Worm (Caenorhabditis elegans) whole organism, L4 larva: ENCODE data around the gene tag-342.

ENCODE experiments used
- D1046.2 ChIP-seq: fragments of 200-800 bp; sonication (Bioruptor generic); IDR thresholded peaks from 2 replicates; pipeline ENCODE4 v1.3.6; 2022; ENCODE audit warnings: missing genetic modification characterization, missing compliant biosample characterization
- F26F4.8 ChIP-seq: fragments of 200-800 bp; sonication (Bioruptor generic); conservative IDR thresholded peaks from 2 replicates; pipeline ENCODE4 v1.3.6; 2022; ENCODE audit warnings: missing genetic modification characterization, missing compliant biosample characterization
- T20F7.1 ChIP-seq: fragments of 200-800 bp; sonication (Bioruptor generic); optimal IDR thresholded peaks from 2 replicates; lab custom pipeline; 2018; ENCODE audit warnings: mild to moderate bottlenecking, missing genetic modification characterization, missing compliant biosample characterization
- aha-1 ChIP-seq: fragments of 150-350 bp; peaks from one replicate; lab custom pipeline; 2014; ENCODE audit warnings: missing biosample characterization, missing genetic modification characterization
- ama-1 ChIP-seq: fragments of 150-350 bp; optimal IDR thresholded peaks from 2 replicates; lab custom pipeline; 2014; ENCODE audit warnings: inconsistent platforms, mixed read lengths
- ceh-20 ChIP-seq: fragments of 200-800 bp; sonication (Bioruptor generic); IDR thresholded peaks from 2 replicates; pipeline ENCODE4 v1.3.6; 2022; ENCODE audit warnings: missing genetic modification reagents, missing genetic modification characterization, missing compliant biosample characterization
- ceh-28 ChIP-seq: fragments of 150-350 bp; optimal IDR thresholded peaks from 2 replicates; lab custom pipeline; 2014; ENCODE audit warnings: missing biosample characterization, missing genetic modification reagents, missing genetic modification characterization
- ceh-32 ChIP-seq: sonication (generic microtip); optimal IDR thresholded peaks from 2 replicates; lab custom pipeline; 2016; ENCODE audit warnings: mild to moderate bottlenecking, missing genetic modification characterization, missing compliant biosample characterization; ENCODE audit not compliant: poor library complexity
- cey-2 ChIP-seq: sonication (generic microtip); optimal IDR thresholded peaks from 3 replicates; lab custom pipeline; 2017; ENCODE audit warnings: missing genetic modification characterization, mild to moderate bottlenecking, missing compliant biosample characterization, antibody characterized with exemption, borderline replicate concordance; ENCODE audit not compliant: insufficient read depth
- dmd-9 ChIP-seq: fragments of 200-800 bp; sonication (Bioruptor generic); IDR thresholded peaks from 2 replicates; pipeline ENCODE4 v1.3.6; 2022; ENCODE audit warnings: missing genetic modification reagents, missing genetic modification characterization, missing compliant biosample characterization
- duxl-1 ChIP-seq: sonication (generic microtip); optimal IDR thresholded peaks from 2 replicates; lab custom pipeline; 2016; ENCODE audit warnings: mild to moderate bottlenecking, missing genetic modification characterization, moderate library complexity, missing compliant biosample characterization; ENCODE audit not compliant: poor library complexity
- egl-43 ChIP-seq: fragments of 200-800 bp; sonication (Bioruptor generic); IDR thresholded peaks from 2 replicates; pipeline ENCODE4 v1.3.6; 2022; ENCODE audit warnings: missing genetic modification reagents, missing genetic modification characterization, missing compliant biosample characterization
- fkh-10 ChIP-seq: fragments of 150-350 bp; optimal IDR thresholded peaks from 2 replicates; lab custom pipeline; 2014; ENCODE audit warnings: missing biosample characterization, missing genetic modification reagents, missing genetic modification characterization
- fos-1 ChIP-seq: fragments of 150-350 bp; optimal IDR thresholded peaks from 2 replicates; lab custom pipeline; 2014; ENCODE audit warnings: missing biosample characterization, missing genetic modification characterization
- gei-8 ChIP-seq: fragments of 200-800 bp; sonication (Bioruptor generic); optimal IDR thresholded peaks from 2 replicates; lab custom pipeline; 2018; ENCODE audit warnings: mild to moderate bottlenecking, missing genetic modification characterization, missing compliant biosample characterization
- hlh-11 ChIP-seq: fragments of 200-800 bp; sonication (Bioruptor generic); optimal IDR thresholded peaks from 2 replicates; lab custom pipeline; 2018; ENCODE audit warnings: mild to moderate bottlenecking, missing genetic modification characterization, missing compliant biosample characterization
- jun-1 ChIP-seq: fragments of 150-350 bp; optimal IDR thresholded peaks from 2 replicates; lab custom pipeline; 2014; ENCODE audit warnings: missing biosample characterization, missing genetic modification reagents, missing genetic modification characterization
- lim-7 ChIP-seq: fragments of 200-800 bp; sonication (Bioruptor generic); IDR thresholded peaks from 2 replicates; pipeline ENCODE4 v1.3.6; 2022; ENCODE audit warnings: missing genetic modification characterization, missing compliant biosample characterization
- lin-1 ChIP-seq: fragments of 200-800 bp; sonication (Bioruptor generic); IDR thresholded peaks from 2 replicates; pipeline ENCODE4 v1.3.6; 2022; ENCODE audit warnings: missing genetic modification reagents, missing genetic modification characterization, missing compliant biosample characterization
- lin-13 ChIP-seq: fragments of 150-350 bp; optimal IDR thresholded peaks from 2 replicates; lab custom pipeline; 2014; ENCODE audit warnings: missing biosample characterization, missing genetic modification reagents, missing genetic modification characterization
- lin-29 ChIP-seq: fragments of 200-800 bp; sonication (Bioruptor generic); IDR thresholded peaks from 2 replicates; pipeline ENCODE4 v1.3.6; 2022; ENCODE audit warnings: missing genetic modification reagents, missing genetic modification characterization, missing compliant biosample characterization
- lsy-2 ChIP-seq, 2 experiments: fragments of 150-350 bp in 1 of 2; sonication (generic microtip) in 1 of 2; optimal IDR thresholded peaks; 2 replicates each; lab custom pipeline; 2014 to 2017; ENCODE audit warnings: missing biosample characterization in 2 of 2, missing genetic modification characterization in 2 of 2
- madf-5 ChIP-seq, 2 experiments: fragments of 200-800 bp; sonication (Bioruptor generic); IDR thresholded peaks; 2 replicates each; pipeline ENCODE4 v1.3.6; 2022; ENCODE audit warnings: missing compliant biosample characterization in 2 of 2, missing genetic modification characterization in 2 of 2
- madf-9 ChIP-seq: fragments of 200-800 bp; sonication (Bioruptor generic); conservative IDR thresholded peaks from 2 replicates; pipeline ENCODE4 v1.3.6; 2022; ENCODE audit warnings: missing genetic modification reagents, missing genetic modification characterization, missing compliant biosample characterization
- mdl-1 ChIP-seq, 2 experiments: fragments of 150-350 bp in 1 of 2; sonication (generic microtip) in 1 of 2; optimal IDR thresholded peaks; 2 replicates each; lab custom pipeline; 2014 to 2017; ENCODE audit warnings: missing biosample characterization in 2 of 2, missing genetic modification characterization in 2 of 2
- mdt-29 ChIP-seq: fragments of 200-800 bp; sonication (Bioruptor generic); IDR thresholded peaks from 2 replicates; pipeline ENCODE4 v1.3.6; 2022; ENCODE audit warnings: missing genetic modification reagents, missing genetic modification characterization, missing compliant biosample characterization
- mes-2 ChIP-seq: sonication (generic microtip); optimal IDR thresholded peaks from 2 replicates; lab custom pipeline; 2016; ENCODE audit warnings: missing genotype, mild to moderate bottlenecking, missing genetic modification characterization, missing compliant biosample characterization; ENCODE audit not compliant: poor library complexity, severe bottlenecking
- mxl-2 ChIP-seq: fragments of 200-800 bp; sonication (Bioruptor generic); conservative IDR thresholded peaks from 2 replicates; pipeline ENCODE4 v1.3.6; 2022; ENCODE audit warnings: missing genetic modification reagents, missing genetic modification characterization, missing compliant biosample characterization
- mxl-3 ChIP-seq: fragments of 200-800 bp; sonication (Bioruptor generic); optimal IDR thresholded peaks from 2 replicates; lab custom pipeline; 2018; ENCODE audit warnings: mild to moderate bottlenecking, missing genetic modification characterization, missing compliant biosample characterization
- nhr-102 ChIP-seq: sonication (generic microtip); optimal IDR thresholded peaks from 2 replicates; lab custom pipeline; 2016; ENCODE audit warnings: mild to moderate bottlenecking, missing genetic modification characterization, moderate library complexity, missing compliant biosample characterization
- nhr-111 ChIP-seq: fragments of 200-800 bp; sonication (Bioruptor generic); optimal IDR thresholded peaks from 2 replicates; lab custom pipeline; 2018; ENCODE audit warnings: mild to moderate bottlenecking, missing genetic modification characterization, missing compliant biosample characterization
- nhr-237 ChIP-seq: sonication (generic microtip); optimal IDR thresholded peaks from 2 replicates; lab custom pipeline; 2017; ENCODE audit warnings: missing biosample characterization, missing genetic modification characterization
- nhr-28 ChIP-seq: fragments of 150-350 bp; optimal IDR thresholded peaks from 2 replicates; lab custom pipeline; 2014; ENCODE audit warnings: missing biosample characterization, missing genetic modification characterization
- nhr-42 ChIP-seq: fragments of 200-800 bp; sonication (Bioruptor generic); IDR thresholded peaks from 2 replicates; pipeline ENCODE4 v1.3.6; 2022; ENCODE audit warnings: missing genetic modification characterization, missing compliant biosample characterization
- nhr-48 ChIP-seq: sonication (generic microtip); optimal IDR thresholded peaks from 2 replicates; lab custom pipeline; 2016; ENCODE audit warnings: mild to moderate bottlenecking, missing genetic modification characterization, missing compliant biosample characterization
- nhr-6 ChIP-seq: fragments of 150-350 bp; optimal IDR thresholded peaks from 2 replicates; lab custom pipeline; 2014; ENCODE audit warnings: missing biosample characterization, missing genetic modification characterization
- pqm-1 ChIP-seq: sonication (generic microtip); optimal IDR thresholded peaks from 2 replicates; lab custom pipeline; 2017; ENCODE audit warnings: missing biosample characterization, missing genetic modification characterization
- sdz-12 ChIP-seq: fragments of 200-800 bp; sonication (Bioruptor generic); optimal IDR thresholded peaks from 2 replicates; lab custom pipeline; 2018; ENCODE audit warnings: mild to moderate bottlenecking, missing genetic modification characterization, missing compliant biosample characterization
- set-16 ChIP-seq: fragments of 200-800 bp; sonication (Bioruptor generic); IDR thresholded peaks from 2 replicates; pipeline ENCODE4 v1.3.6; 2022; ENCODE audit warnings: missing genetic modification reagents, missing genetic modification characterization, missing compliant biosample characterization
- snpc-4 ChIP-seq: fragments of 150-350 bp; optimal IDR thresholded peaks from 2 replicates; lab custom pipeline; 2014; ENCODE audit warnings: missing biosample characterization, missing genetic modification characterization
- spr-1 ChIP-seq: sonication (generic microtip); optimal IDR thresholded peaks from 2 replicates; lab custom pipeline; 2016; ENCODE audit warnings: mild to moderate bottlenecking, missing genetic modification characterization, missing compliant biosample characterization
- unc-39 ChIP-seq: sonication (generic microtip); optimal IDR thresholded peaks from 2 replicates; lab custom pipeline; 2017; ENCODE audit warnings: missing biosample characterization, missing genetic modification characterization
- vab-7 ChIP-seq: fragments of 200-800 bp; sonication (Bioruptor generic); IDR thresholded peaks from 2 replicates; pipeline ENCODE4 v1.3.6; 2022; ENCODE audit warnings: missing genetic modification reagents, missing genetic modification characterization, missing compliant biosample characterization
- zfp-2 ChIP-seq: sonication (generic microtip); optimal IDR thresholded peaks from 2 replicates; lab custom pipeline; 2016; ENCODE audit warnings: mild to moderate bottlenecking, missing genetic modification characterization, missing compliant biosample characterization
- zip-11 ChIP-seq: fragments of 200-800 bp; sonication (Bioruptor generic); IDR thresholded peaks from 2 replicates; pipeline ENCODE4 v1.3.6; 2022; ENCODE audit warnings: missing genetic modification characterization, missing compliant biosample characterization
- zip-2 ChIP-seq: fragments of 150-350 bp; optimal IDR thresholded peaks from 2 replicates; lab custom pipeline; 2014; ENCODE audit warnings: missing biosample characterization, missing genetic modification characterization

The tag-342 gene

DNA sequence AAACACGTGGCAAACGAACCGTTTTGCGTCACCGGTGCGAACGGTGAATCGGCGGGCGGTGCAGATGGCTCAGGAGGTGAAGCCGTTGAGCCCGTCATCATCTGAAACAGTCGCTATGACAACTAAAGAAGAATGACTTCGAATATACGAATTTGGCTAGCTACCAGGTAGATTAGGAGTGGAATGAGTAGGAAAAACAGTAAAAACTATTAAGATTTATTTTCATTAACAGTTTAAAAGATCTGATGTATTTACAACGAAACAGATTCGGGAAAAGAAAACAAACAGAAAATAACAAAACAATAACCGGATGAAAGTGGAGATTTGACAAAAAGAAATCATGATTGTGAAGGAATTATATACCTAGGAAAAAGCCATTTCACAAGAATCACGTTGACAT, 14.0 kb upstream of the tag-342 start, which contains the start of gene F54C8.7:
Gene F54C8.7 (minus strand): TSS at position 101 of the 400 bp plus-strand sequence.
- TF ChIP-seq vab-7 (GFP tag; lab: Robert Waterston, UW) (no peak), nhr-111 (GFP tag; lab: Kevin White, UChicago) (no peak), nhr-28 (tag; lab: Kevin White, UChicago) (no peak), dmd-9 (GFP tag; lab: Robert Waterston, UW) (no peak), fkh-10 (GFP tag; lab: Kevin White, UChicago) (no peak), zip-2 (tag; lab: Kevin White, UChicago) (no peak), D1046.2 (GFP tag; lab: Robert Waterston, UW) (no peak), nhr-237 (tag; lab: Kevin White, UChicago) (no peak), mdt-29 (GFP tag; lab: Robert Waterston, UW) (no peak), lin-13 (GFP tag; lab: Kevin White, UChicago) (no peak), lim-7 (GFP tag; lab: Robert Waterston, UW) (no peak), sdz-12 (GFP tag; lab: Kevin White, UChicago) (no peak), ceh-28 (tag; lab: Kevin White, UChicago) (no peak), set-16 (GFP tag; lab: Robert Waterston, UW) (no peak), zip-11 (GFP tag; lab: Robert Waterston, UW) (no peak), zfp-2 (tag; lab: Kevin White, UChicago) (no peak), snpc-4 (tag; lab: Kevin White, UChicago) (no peak)

DNA sequence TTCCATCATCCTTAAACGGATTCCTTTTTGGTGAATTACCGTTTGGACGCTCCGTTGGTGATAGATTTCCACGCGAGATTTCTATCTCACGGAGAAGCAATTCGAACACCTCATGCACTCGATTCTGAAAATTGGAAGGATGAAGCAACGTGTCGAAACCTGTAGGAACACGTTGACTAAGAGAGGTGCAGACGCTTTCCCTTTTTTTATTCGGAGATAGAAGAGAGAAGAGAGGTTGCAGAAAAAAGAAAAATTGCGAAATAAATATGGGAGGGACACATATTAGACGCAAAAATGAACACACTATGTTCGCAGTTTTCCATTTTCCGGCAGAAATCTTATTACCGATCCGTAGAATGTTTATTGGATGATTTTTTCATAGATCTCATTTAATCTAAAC, 13.2 kb upstream of the tag-342 start:
- TF ChIP-seq gei-8 (no peak), mes-2 (tag; lab: Kevin White, UChicago) (peak; percentile 17), nhr-48 (tag; lab: Kevin White, UChicago) (peak; percentile 52), cey-2 (tag; lab: Kevin White, UChicago) (peak; percentile 4), ama-1 (lab: Kevin White, UChicago) (no peak), mxl-2 (no peak), egl-43 (GFP tag; lab: Robert Waterston, UW) (no peak), mxl-3 (peak; percentile 93), lsy-2 (tag; optimal IDR thresholded peaks at IDR 0.05; lab: Kevin White, UChicago) (peak in 1 of 2 experiments; percentile 12), hlh-11 (tag; lab: Kevin White, UChicago) (peak; percentile 22), pqm-1 (tag; lab: Kevin White, UChicago) (no peak), nhr-42 (GFP tag; lab: Robert Waterston, UW) (no peak)
- TF ChIP-seq, all 104 proteins: peak for 6

DNA sequence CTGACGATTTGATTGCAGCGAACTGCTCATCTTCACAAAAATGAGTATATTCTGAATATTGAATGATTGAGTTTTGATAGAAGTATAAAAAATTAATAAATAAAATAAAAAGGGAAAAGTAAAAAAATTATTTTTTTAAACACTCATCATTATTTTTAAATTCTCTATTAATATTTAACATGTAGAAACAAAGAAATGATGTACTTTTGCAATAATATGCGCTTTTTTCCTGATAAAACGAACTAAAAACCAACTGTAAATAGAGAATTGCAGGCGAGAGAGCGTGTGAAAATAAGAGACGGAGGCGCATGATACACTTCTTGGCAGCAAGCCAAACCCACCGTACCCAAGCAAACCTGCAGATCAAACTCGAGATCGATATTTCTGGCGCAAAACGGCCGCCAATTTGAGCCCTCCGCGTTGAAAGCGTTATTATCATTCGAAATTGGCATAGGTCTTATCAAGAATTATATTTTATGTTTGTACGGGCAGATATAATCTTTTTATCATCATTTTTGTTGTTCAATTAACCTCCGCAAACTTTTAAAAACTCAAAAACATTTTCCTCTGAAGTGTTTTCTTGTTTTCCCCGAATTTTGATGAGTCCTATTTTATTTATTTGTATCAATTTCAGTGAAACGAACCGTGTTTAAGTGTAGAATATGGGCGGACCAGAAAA, 11.8 kb upstream of the tag-342 start, which contains the start of the genes rheb-1 and spk-1:
Gene rheb-1 (minus strand): TSS at position 51 of the 679 bp plus-strand sequence.
Gene spk-1 (plus strand): TSS at position 629 of the 679 bp plus-strand sequence.
- TF ChIP-seq zip-2 (tag; lab: Kevin White, UChicago) (no peak), unc-39 (tag; lab: Kevin White, UChicago) (no peak), nhr-102 (tag; lab: Kevin White, UChicago) (peak; percentile 89), F26F4.8 (GFP tag; lab: Robert Waterston, UW) (no peak), T20F7.1 (GFP tag; lab: Kevin White, UChicago) (peak; percentile 83), duxl-1 (peak; percentile 49), lin-29 (peak; percentile 57; the same call in 1 of the 2 replicates), set-16 (GFP tag; lab: Robert Waterston, UW) (peak; percentile 61), lin-1 (GFP tag; lab: Robert Waterston, UW) (peak; percentile 88), nhr-6 (tag; lab: Kevin White, UChicago) (peak; percentile 94), madf-5 (GFP tag; IDR thresholded peaks at IDR 0.05; lab: Robert Waterston, UW) (0 out of 4 replicates have a peak, but pooled peaks of 1 of the 2 experiments have one; percentile 14), ceh-20 (GFP tag; lab: Robert Waterston, UW) (peak; percentile 91), aha-1 (peak; percentile 91), ceh-32 (tag; lab: Kevin White, UChicago) (no peak), jun-1 (tag; lab: Kevin White, UChicago) (no peak), madf-9 (GFP tag; lab: Robert Waterston, UW) (peak; percentile 64; the same call in 1 of the 2 replicates), mxl-3 (peak; percentile 70), ama-1 (lab: Kevin White, UChicago) (peak; percentile 18), spr-1 (tag; lab: Kevin White, UChicago) (peak; percentile 77), fos-1 (tag; lab: Kevin White, UChicago) (peak; percentile 8), mxl-2 (no peak), hlh-11 (tag; lab: Kevin White, UChicago) (peak; percentile 97), egl-43 (GFP tag; lab: Robert Waterston, UW) (peak; percentile 52; the same call in 1 of the 2 replicates), mdl-1 (tag; optimal IDR thresholded peaks at IDR 0.05; lab: Kevin White, UChicago) (peak in 1 of 2 experiments; percentile 64)
